Worm (Caenorhabditis elegans): ENCODE results near the gene C45G9.8.
A peak's percentile ranks its signal among the peaks of the same experiment; 100 is the strongest.

C45G9.8 gene

ce11 chrIII:5053541-5053940 lies at the start of gene C45G9.8:
C45G9.8 (minus strand) TSS chrIII:5053641.
- TF ChIP-seq unc-30 (tag; optimal IDR thresholded peaks at IDR 0.05) (no peak), snpc-4 (tag; optimal IDR thresholded peaks at IDR 0.05) (no peak), rnt-1 (tag; optimal IDR thresholded peaks at IDR 0.05) (no peak), swsn-7 (tag; optimal IDR thresholded peaks at IDR 0.05) (no peak), tbx-2 (tag; optimal IDR thresholded peaks at IDR 0.05) (no peak), egl-27 (tag; optimal IDR thresholded peaks at IDR 0.05) (no peak), unc-86 (tag; optimal IDR thresholded peaks at IDR 0.05) (no peak), nhr-12 (tag; optimal IDR thresholded peaks at IDR 0.05) (no peak), irx-1 (tag; optimal IDR thresholded peaks at IDR 0.05) (no peak), dpl-1 (GFP tag; optimal IDR thresholded peaks at IDR 0.05) (no peak), ceh-8 (GFP tag; optimal IDR thresholded peaks at IDR 0.05) (no peak), fos-1 (tag; optimal IDR thresholded peaks at IDR 0.05) (no peak), ces-1 (GFP tag; optimal IDR thresholded peaks at IDR 0.05) (no peak), lin-35 (GFP tag; optimal IDR thresholded peaks at IDR 0.05) (no peak), nhr-11 (tag; optimal IDR thresholded peaks at IDR 0.05) (no peak), hlh-4 (tag; optimal IDR thresholded peaks at IDR 0.05) (no peak), mdl-1 (tag; optimal IDR thresholded peaks at IDR 0.05) (no peak), aha-1 (tag; optimal IDR thresholded peaks at IDR 0.05) (no peak)

- TF ChIP-seq snpc-4 (tag; optimal IDR thresholded peaks at IDR 0.05) (no peak), ama-1 (optimal IDR thresholded peaks at IDR 0.05) (no peak), lin-13 (GFP tag; optimal IDR thresholded peaks at IDR 0.05) (no peak), hlh-4 (tag; optimal IDR thresholded peaks at IDR 0.05) (no peak), dpl-1 (GFP tag; optimal IDR thresholded peaks at IDR 0.05) (peak; percentile 44 to 73 (median 63)), unc-130 (tag; optimal IDR thresholded peaks at IDR 0.05) (no peak), dsc-1 (tag; optimal IDR thresholded peaks at IDR 0.05) (no peak), unc-86 (tag; optimal IDR thresholded peaks at IDR 0.05) (no peak), alr-1 (tag; optimal IDR thresholded peaks at IDR 0.05; ENCODE audit: borderline replicate concordance) (no peak), pqm-1 (tag; optimal IDR thresholded peaks at IDR 0.05) (no peak), blmp-1 (tag; optimal IDR thresholded peaks at IDR 0.05) (peak; percentile 43), hpl-2 (GFP tag; optimal IDR thresholded peaks at IDR 0.05) (no peak), snu-23 (GFP tag; optimal IDR thresholded peaks at IDR 0.05) (peak; percentile 57), skn-1 (tag; optimal IDR thresholded peaks at IDR 0.05) (peak; percentile 74), nhr-77 (tag; optimal IDR thresholded peaks at IDR 0.05) (no peak), nhr-71 (tag; optimal IDR thresholded peaks at IDR 0.05) (peak; percentile 42), xbp-1 (tag; optimal IDR thresholded peaks at IDR 0.05) (peak; percentile 46), fkh-10 (GFP tag; optimal IDR thresholded peaks at IDR 0.05) (no peak), unc-30 (tag; optimal IDR thresholded peaks at IDR 0.05) (no peak), pax-3 (tag; optimal IDR thresholded peaks at IDR 0.05) (peak; percentile 32), isw-1 (GFP tag; IDR thresholded peaks at IDR 0.05) (peak; percentile 27; the same call in 1 of the 2 replicates), C34B4.2 (tag; optimal IDR thresholded peaks at IDR 0.05) (no peak), mef-2 (tag; optimal IDR thresholded peaks at IDR 0.05) (no peak), nhr-84 (tag; optimal IDR thresholded peaks at IDR 0.05) (no peak), lin-15B (tag; optimal IDR thresholded peaks at IDR 0.05) (peak; percentile 64), lin-14 (GFP tag; optimal IDR thresholded peaks at IDR 0.05) (peak; percentile 56), ces-1 (GFP tag; optimal IDR thresholded peaks at IDR 0.05) (no peak), ztf-11 (tag; optimal IDR thresholded peaks at IDR 0.05) (peak in 1 of 2 experiments; percentile 44), ets-5 (GFP tag; IDR thresholded peaks at IDR 0.05) (no peak), nhr-28 (tag; optimal IDR thresholded peaks at IDR 0.05) (no peak), vab-15 (tag; optimal IDR thresholded peaks at IDR 0.05) (no peak), ceh-63 (GFP tag; optimal IDR thresholded peaks at IDR 0.05) (no peak), mep-1 (tag; optimal IDR thresholded peaks at IDR 0.05) (peak; percentile 67), nhr-11 (tag; optimal IDR thresholded peaks at IDR 0.05) (no peak), zip-4 (GFP tag; optimal IDR thresholded peaks at IDR 0.05) (no peak), tbx-2 (tag; optimal IDR thresholded peaks at IDR 0.05) (peak; percentile 23), mab-9 (GFP tag; IDR thresholded peaks at IDR 0.05) (no peak), pag-3 (tag; optimal IDR thresholded peaks at IDR 0.05; ENCODE audit: borderline replicate concordance, insufficient read depth) (no peak), F16B12.6 (tag; optimal IDR thresholded peaks at IDR 0.05) (peak; percentile 37), grh-1 (GFP tag; IDR thresholded peaks at IDR 0.05) (no peak), ztf-4 (tag; optimal IDR thresholded peaks at IDR 0.05) (no peak), lin-35 (GFP tag; optimal IDR thresholded peaks at IDR 0.05) (peak; percentile 55 to 77)
Observed at ce11 chrIII:5102616-5103015, 49.2 kb upstream of the C45G9.8 start, which contains the start of gene F54D8.6. F54D8.6 (plus strand) TSS chrIII:5102985.

Measured in whole organism, L1 larva.